Worm (Caenorhabditis elegans): ENCODE measurements around the gene ZK637.4.
A peak's percentile ranks its signal among the peaks of the same experiment; 100 is the strongest.

The ZK637.4 gene

ce11 chrIII:8904914-8905665, 11.5 kb downstream of the ZK637.4 start, which contains the start of gene unc-32 (continued):
- no peak for TF ChIP-seq lin-13 (GFP tag; optimal IDR thresholded peaks at IDR 0.05)
- no peak for TF ChIP-seq nhr-76 (tag; optimal IDR thresholded peaks at IDR 0.05)
- TF ChIP-seq pag-3 (tag; optimal IDR thresholded peaks at IDR 0.05; ENCODE audit: borderline replicate concordance, insufficient read depth) = no peak
- TF ChIP-seq unc-30 (tag; optimal IDR thresholded peaks at IDR 0.05) = no peak
- TF ChIP-seq C16A3.4 (tag; optimal IDR thresholded peaks at IDR 0.05) = no peak
- no peak for TF ChIP-seq ets-5 (GFP tag; IDR thresholded peaks at IDR 0.05)
- TF ChIP-seq lin-15B (tag; optimal IDR thresholded peaks at IDR 0.05) = peak; percentile 58
- peak; percentile 37 for TF ChIP-seq nhr-85 (tag)
- no peak for TF ChIP-seq rnt-1 (tag; optimal IDR thresholded peaks at IDR 0.05)
- TF ChIP-seq tlp-1 (tag; optimal IDR thresholded peaks at IDR 0.05) = no peak
- peak; percentile 80 for TF ChIP-seq fkh-8 (tag; optimal IDR thresholded peaks at IDR 0.05)
- TF ChIP-seq mab-9 (GFP tag; IDR thresholded peaks at IDR 0.05) = no peak
- TF ChIP-seq unc-62 (GFP tag; optimal IDR thresholded peaks at IDR 0.05) = no peak
- no peak for TF ChIP-seq elt-3 (tag; optimal IDR thresholded peaks at IDR 0.05)
- no peak for TF ChIP-seq ceh-63 (GFP tag; optimal IDR thresholded peaks at IDR 0.05)
- TF ChIP-seq hlh-17 (GFP tag; optimal IDR thresholded peaks at IDR 0.05; ENCODE audit: borderline replicate concordance) = no peak
- peak; percentile 65 for TF ChIP-seq nhr-71 (tag; optimal IDR thresholded peaks at IDR 0.05)
- TF ChIP-seq ceh-8 (GFP tag; optimal IDR thresholded peaks at IDR 0.05) = no peak
- peak; percentile 56 for TF ChIP-seq C04F5.9 (tag; optimal IDR thresholded peaks at IDR 0.05)
- TF ChIP-seq lin-14 (GFP tag; optimal IDR thresholded peaks at IDR 0.05) = peak; percentile 84
- no peak for TF ChIP-seq ama-1 (optimal IDR thresholded peaks at IDR 0.05)
- peak; percentile 39 to 40 for TF ChIP-seq efl-1 (optimal IDR thresholded peaks at IDR 0.05)
- TF ChIP-seq efl-1 (GFP tag; optimal IDR thresholded peaks at IDR 0.05 in 1 of 2) = peak; percentile 35 to 37
- peak; percentile 28 for TF ChIP-seq xbp-1 (tag; optimal IDR thresholded peaks at IDR 0.05)
- TF ChIP-seq egl-27 (tag; optimal IDR thresholded peaks at IDR 0.05) = no peak
- TF ChIP-seq aha-1 (tag; optimal IDR thresholded peaks at IDR 0.05) = no peak
- no peak for TF ChIP-seq zag-1 (tag; optimal IDR thresholded peaks at IDR 0.05)
- peak; percentile 40 for TF ChIP-seq unc-86 (tag; optimal IDR thresholded peaks at IDR 0.05)
- peak; percentile 19 to 70 for TF ChIP-seq lsy-2 (tag; optimal IDR thresholded peaks at IDR 0.05)
- no peak for TF ChIP-seq nhr-237 (tag; optimal IDR thresholded peaks at IDR 0.05)
- no peak for TF ChIP-seq Y116A8C.19 (tag; optimal IDR thresholded peaks at IDR 0.05; ENCODE audit: borderline replicate concordance)
- no peak for TF ChIP-seq F16B12.6 (tag; optimal IDR thresholded peaks at IDR 0.05)
- peak; percentile 44 for TF ChIP-seq nhr-47 (tag; optimal IDR thresholded peaks at IDR 0.05)
- TF ChIP-seq C34B4.2 (tag; optimal IDR thresholded peaks at IDR 0.05) = no peak
- peak; percentile 56 for TF ChIP-seq snu-23 (GFP tag; optimal IDR thresholded peaks at IDR 0.05)
- peak in 2 of 3 experiments; percentile 36 to 40 for TF ChIP-seq dpl-1 (GFP tag; optimal IDR thresholded peaks at IDR 0.05)
- peak; percentile 50 for TF ChIP-seq skn-1 (tag; optimal IDR thresholded peaks at IDR 0.05)
- TF ChIP-seq irx-1 (tag; optimal IDR thresholded peaks at IDR 0.05) = no peak
- TF ChIP-seq ceh-82 (tag; optimal IDR thresholded peaks at IDR 0.05) = peak in 2 of 3 experiments; percentile 26 to 72
- no peak for TF ChIP-seq ceh-88 (GFP tag; IDR thresholded peaks at IDR 0.05)
- peak in 1 of 2 experiments; percentile 18 for TF ChIP-seq mdl-1 (tag; optimal IDR thresholded peaks at IDR 0.05)
- TF ChIP-seq nhr-12 (tag; optimal IDR thresholded peaks at IDR 0.05) = no peak
- no peak for TF ChIP-seq sox-4 (tag; optimal IDR thresholded peaks at IDR 0.05)
- no peak for TF ChIP-seq lin-39 (tag; optimal IDR thresholded peaks at IDR 0.05)
- TF ChIP-seq alr-1 (tag; optimal IDR thresholded peaks at IDR 0.05; ENCODE audit: borderline replicate concordance) = no peak
- no peak for TF ChIP-seq sup-37 (GFP tag; optimal IDR thresholded peaks at IDR 0.05)
- no peak for TF ChIP-seq ztf-4 (tag; optimal IDR thresholded peaks at IDR 0.05)
- no peak for TF ChIP-seq aly-2 (tag; optimal IDR thresholded peaks at IDR 0.05)
- TF ChIP-seq pqm-1 (tag; optimal IDR thresholded peaks at IDR 0.05) = no peak
- no peak for TF ChIP-seq efl-3 (GFP tag; optimal IDR thresholded peaks at IDR 0.05)
- TF ChIP-seq zip-4 (GFP tag; optimal IDR thresholded peaks at IDR 0.05) = peak; percentile 1
- no peak for TF ChIP-seq blmp-1 (tag; optimal IDR thresholded peaks at IDR 0.05)

Data from whole organism, L1 larva.